Fruit fly (Drosophila melanogaster): ENCODE measurements around the gene CG17328.

The CG17328 gene

DNA sequence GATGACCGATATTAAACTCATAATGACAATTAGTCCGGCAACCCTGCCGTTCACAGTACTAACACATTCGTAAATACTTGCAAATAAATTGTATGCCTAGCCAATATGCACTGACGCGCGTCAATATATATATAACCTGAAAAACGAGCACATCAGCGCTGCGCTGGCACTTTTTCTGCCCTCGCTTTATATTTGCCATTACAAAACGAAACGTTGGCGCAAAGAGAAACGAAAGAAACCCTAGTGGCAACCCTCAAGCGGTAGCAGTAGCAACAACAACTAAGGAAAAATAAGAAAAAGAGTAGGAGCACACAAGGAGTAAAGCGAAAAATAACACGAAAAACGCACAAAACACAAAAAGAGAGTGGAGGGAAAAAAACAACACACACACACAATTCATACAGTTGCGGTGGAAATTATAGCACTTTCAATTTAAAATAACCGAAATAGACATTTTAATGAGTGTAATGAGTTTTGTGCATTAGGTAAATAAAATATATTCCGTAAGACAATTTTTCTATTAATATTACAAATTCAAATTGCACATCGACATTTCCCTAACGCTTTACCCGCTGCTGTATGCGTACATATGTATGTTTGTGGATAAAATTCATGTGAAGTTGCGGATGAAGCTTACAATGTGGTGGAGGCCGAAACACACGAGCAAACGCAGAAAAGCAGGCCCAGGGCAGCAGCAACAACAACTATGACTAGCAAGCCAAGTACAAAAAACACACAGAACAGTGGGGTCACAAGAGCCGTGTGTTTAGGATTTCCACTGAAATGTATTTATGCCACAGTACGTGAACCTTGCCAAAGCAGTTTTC is 51.2 kb downstream of the CG17328 start (continued):
- TF ChIP-seq ato (GFP tag; IDR thresholded peaks at IDR 0.05; ENCODE audit: partially characterized antibody) (no peak), CG10565 (GFP tag; optimal IDR thresholded peaks at IDR 0.05) (peak; percentile 93), zf30C (GFP tag; optimal IDR thresholded peaks at IDR 0.05) (peak; percentile 25), CG18764 (GFP tag; optimal IDR thresholded peaks at IDR 0.05) (peak; percentile 97), Lhr (GFP tag; optimal IDR thresholded peaks at IDR 0.05) (peak; percentile 95), gce (GFP tag; IDR thresholded peaks at IDR 0.05) (peak; percentile 99), en (GFP tag; optimal IDR thresholded peaks at IDR 0.05) (peak; percentile 95), Spps (tag; optimal IDR thresholded peaks at IDR 0.05) (peak; percentile 99), CG8089 (GFP tag; optimal IDR thresholded peaks at IDR 0.05) (peak; percentile 95), CG11093 (GFP tag; IDR thresholded peaks at IDR 0.05) (peak; percentile 97), sisA (GFP tag; IDR thresholded peaks at IDR 0.05) (peak; percentile 99), sob (GFP tag; IDR thresholded peaks at IDR 0.05) (peak; percentile 99), CG2116 (GFP tag; optimal IDR thresholded peaks at IDR 0.05) (peak; percentile 89), pan (optimal IDR thresholded peaks at IDR 0.05) (no peak), pan (GFP tag; optimal IDR thresholded peaks at IDR 0.05 in 1 of 2, IDR thresholded peaks at IDR 0.05 in 1 of 2) (peak in 1 of 2 experiments; percentile 99), CG14050 (GFP tag; IDR thresholded peaks at IDR 0.05) (peak; percentile 99), Eip74EF (GFP tag; optimal IDR thresholded peaks at IDR 0.05) (peak in 1 of 2 experiments; percentile 99), CG17186 (GFP tag; optimal IDR thresholded peaks at IDR 0.05) (peak; percentile 93), CG13624 (GFP tag; optimal IDR thresholded peaks at IDR 0.05) (peak; percentile 99), nmo (GFP tag; optimal IDR thresholded peaks at IDR 0.05) (peak; percentile 99), D19B (GFP tag; optimal IDR thresholded peaks at IDR 0.05) (peak; percentile 96), toy (GFP tag; IDR thresholded peaks at IDR 0.05) (peak; percentile 97), her (GFP tag; optimal IDR thresholded peaks at IDR 0.05) (peak; percentile 95), CG15696 (tag; optimal IDR thresholded peaks at IDR 0.05) (peak; percentile 97), H2.0 (GFP tag; IDR thresholded peaks at IDR 0.05) (peak; percentile 98), wor (GFP tag; IDR thresholded peaks at IDR 0.05) (peak; percentile 98), CG6272 (GFP tag; IDR thresholded peaks at IDR 0.05) (peak; percentile 97), CG18011 (GFP tag; optimal IDR thresholded peaks at IDR 0.05) (peak; percentile 93), CG7928 (GFP tag; optimal IDR thresholded peaks at IDR 0.05) (peak; percentile 85), CG17359 (tag; optimal IDR thresholded peaks at IDR 0.05) (peak; percentile 99), CG13123 (GFP tag; optimal IDR thresholded peaks at IDR 0.05) (peak; percentile 97), CG1832 (GFP tag; optimal IDR thresholded peaks at IDR 0.05) (no peak), CG7556 (GFP tag; optimal IDR thresholded peaks at IDR 0.05) (peak; percentile 99), ken (GFP tag; IDR thresholded peaks at IDR 0.05) (peak; percentile 99), ind (GFP tag; optimal IDR thresholded peaks at IDR 0.05) (peak; percentile 99), mld (GFP tag; IDR thresholded peaks at IDR 0.05; ENCODE audit: partially characterized antibody) (no peak), MTF-1 (GFP tag; optimal IDR thresholded peaks at IDR 0.05; ENCODE audit: borderline replicate concordance) (peak; percentile 98), Hand (GFP tag; optimal IDR thresholded peaks at IDR 0.05) (peak; percentile 99), eyg (GFP tag; optimal IDR thresholded peaks at IDR 0.05) (peak; percentile 96), CG12236 (GFP tag; optimal IDR thresholded peaks at IDR 0.05) (peak; percentile 94), Awh (GFP tag; IDR thresholded peaks at IDR 0.05) (peak; percentile 99), Hr51 (GFP tag; optimal IDR thresholded peaks at IDR 0.05) (peak; percentile 99), Side (GFP tag; optimal IDR thresholded peaks at IDR 0.05) (peak; percentile 99), ranshi (GFP tag; IDR thresholded peaks at IDR 0.05) (peak; percentile 98), CG10431 (GFP tag; optimal IDR thresholded peaks at IDR 0.05) (peak; percentile 96), Dbx (GFP tag; IDR thresholded peaks at IDR 0.05) (peak; percentile 99), luna (GFP tag; optimal IDR thresholded peaks at IDR 0.05) (peak; percentile 90), CG7987 (GFP tag; optimal IDR thresholded peaks at IDR 0.05) (peak; percentile 97), seq (GFP tag; IDR thresholded peaks at IDR 0.05) (peak; percentile 99)

Data from whole organism, embryonic.